Worm (Caenorhabditis elegans) whole organism, young adult: ENCODE results near the gene cyk-7.
"Not testable (repeated sequence)": the region's sequence is repeated elsewhere in the genome, so short reads cannot be mapped to it uniquely, and the experiment has no call there.

Source experiments
- B0261.1 ChIP-seq: sonication (generic microtip); optimal IDR thresholded peaks from 2 replicates; lab custom pipeline; 2016; ENCODE audit warnings: mild to moderate bottlenecking, missing genetic modification characterization, moderate library complexity, missing compliant biosample characterization
- B0336.3 ChIP-seq: fragments of 200-800 bp; sonication (Bioruptor generic); IDR thresholded peaks from 2 replicates; pipeline ENCODE4 v1.3.6; 2022; ENCODE audit warnings: missing genetic modification characterization, missing compliant biosample characterization
- F52B5.7 ChIP-seq: sonication (generic microtip); optimal IDR thresholded peaks from 2 replicates; lab custom pipeline; 2016; ENCODE audit warnings: mild to moderate bottlenecking, missing genetic modification characterization, missing compliant biosample characterization
- F55B11.4 ChIP-seq: sonication (generic microtip); optimal IDR thresholded peaks from 2 replicates; lab custom pipeline; 2016; ENCODE audit warnings: missing compliant biosample characterization, missing genetic modification characterization, borderline replicate concordance; ENCODE audit not compliant: insufficient read depth
- F57C9.4 ChIP-seq: sonication (generic microtip); optimal IDR thresholded peaks from 2 replicates; lab custom pipeline; 2017; ENCODE audit warnings: mild to moderate bottlenecking, missing genetic modification characterization, missing compliant biosample characterization
- K11D2.4 ChIP-seq: fragments of 200-800 bp; sonication (Bioruptor generic); IDR thresholded peaks from 2 replicates; pipeline ENCODE4 v1.3.6; 2022; ENCODE audit warnings: missing genetic modification reagents, missing genetic modification characterization, missing compliant biosample characterization
- Y53F4B.3 ChIP-seq: fragments of 200-800 bp; sonication (Bioruptor generic); IDR thresholded peaks from 2 replicates; pipeline ENCODE4 v1.3.6; 2022; ENCODE audit warnings: missing genetic modification reagents, missing genetic modification characterization, missing compliant biosample characterization
- Y53G8AR.9 ChIP-seq: fragments of 200-800 bp; sonication (Bioruptor generic); conservative IDR thresholded peaks from 2 replicates; pipeline ENCODE4 v1.3.6; 2022; ENCODE audit warnings: missing genetic modification reagents, missing genetic modification characterization, missing compliant biosample characterization
- akir-1 ChIP-seq: fragments of 200-800 bp; sonication (Bioruptor generic); optimal IDR thresholded peaks from 2 replicates; lab custom pipeline; 2018; ENCODE audit warnings: mild to moderate bottlenecking, missing genetic modification characterization, moderate library complexity, missing compliant biosample characterization
- ama-1 ChIP-seq, 3 experiments: fragments of 150-350 bp in 1 of 3; sonication (generic microtip) in 2 of 3; optimal IDR thresholded peaks; 2 replicates each; lab custom pipeline; 2014 to 2018; ENCODE audit warnings: missing biosample characterization in 2 of 3, missing genetic modification characterization in 2 of 3, missing genetic modification reagents in 2 of 3
- atf-7 ChIP-seq: sonication (generic microtip); optimal IDR thresholded peaks from 2 replicates; lab custom pipeline; 2017; ENCODE audit warnings: mild to moderate bottlenecking, missing genetic modification characterization, missing compliant biosample characterization
- attf-5 ChIP-seq: fragments of 200-800 bp; sonication (Bioruptor generic); optimal IDR thresholded peaks from 2 replicates; lab custom pipeline; 2018; ENCODE audit warnings: mild to moderate bottlenecking, missing genetic modification characterization, missing compliant biosample characterization
- attf-6 ChIP-seq: fragments of 200-800 bp; sonication (Bioruptor generic); IDR thresholded peaks from 2 replicates; pipeline ENCODE4 v1.3.6; 2022; ENCODE audit warnings: missing genetic modification reagents, missing genetic modification characterization, missing compliant biosample characterization
- ceh-27 ChIP-seq: fragments of 200-800 bp; sonication (Bioruptor generic); optimal IDR thresholded peaks from 2 replicates; lab custom pipeline; 2018; ENCODE audit warnings: mild to moderate bottlenecking, missing genetic modification characterization, moderate library complexity, missing compliant biosample characterization
- ceh-79 ChIP-seq: sonication (generic microtip); optimal IDR thresholded peaks from 2 replicates; lab custom pipeline; 2017; ENCODE audit warnings: mild to moderate bottlenecking, missing genetic modification characterization, missing compliant biosample characterization
- egl-44 ChIP-seq: fragments of 200-800 bp; sonication (Bioruptor generic); IDR thresholded peaks from 2 replicates; pipeline ENCODE4 v1.3.6; 2022; ENCODE audit warnings: missing genetic modification reagents, missing genetic modification characterization, missing compliant biosample characterization
- egrh-3 ChIP-seq: fragments of 200-800 bp; sonication (Bioruptor generic); IDR thresholded peaks from 2 replicates; pipeline ENCODE4 v1.3.6; 2022; ENCODE audit warnings: missing genetic modification reagents, missing genetic modification characterization, missing compliant biosample characterization
- hlh-26 ChIP-seq: fragments of 200-800 bp; sonication (Bioruptor generic); conservative IDR thresholded peaks from 2 replicates; pipeline ENCODE4 v1.3.6; 2022; ENCODE audit warnings: missing genetic modification reagents, missing genetic modification characterization, missing compliant biosample characterization
- hmg-1.2 ChIP-seq: fragments of 200-800 bp; sonication (Bioruptor generic); IDR thresholded peaks from 2 replicates; pipeline ENCODE4 v1.3.6; 2022; ENCODE audit warnings: missing genetic modification reagents, missing genetic modification characterization, missing compliant biosample characterization
- hmg-20 ChIP-seq: fragments of 200-800 bp; sonication (Bioruptor generic); IDR thresholded peaks from 2 replicates; pipeline ENCODE4 v1.3.6; 2022; ENCODE audit warnings: missing genetic modification reagents, missing genetic modification characterization, missing compliant biosample characterization
- lin-26 ChIP-seq: fragments of 200-800 bp; sonication (Bioruptor generic); IDR thresholded peaks from 2 replicates; pipeline ENCODE4 v1.3.6; 2022; ENCODE audit warnings: missing genetic modification reagents, missing genetic modification characterization, missing compliant biosample characterization
- madf-3 ChIP-seq: fragments of 200-800 bp; sonication (Bioruptor generic); IDR thresholded peaks from 2 replicates; pipeline ENCODE4 v1.3.6; 2022; ENCODE audit warnings: missing genetic modification reagents, missing genetic modification characterization, missing compliant biosample characterization
- nhr-27 ChIP-seq: fragments of 200-800 bp; sonication (Bioruptor generic); optimal IDR thresholded peaks from 2 replicates; lab custom pipeline; 2018; ENCODE audit warnings: mild to moderate bottlenecking, missing genetic modification characterization, moderate library complexity, missing compliant biosample characterization
- rec-8 ChIP-seq, 2 experiments: sonication (generic microtip); optimal IDR thresholded peaks; 2 replicates each; lab custom pipeline; 2016; ENCODE audit warnings: mild to moderate bottlenecking in 2 of 2, missing genetic modification characterization in 2 of 2, missing genetic modification reagents in 2 of 2, missing genotype in 2 of 2, missing biosample characterization in 1 of 2, missing compliant biosample characterization in 1 of 2, moderate library complexity in 1 of 2
- rpc-1 ChIP-seq, 2 experiments: fragments of 150-350 bp in 1 of 2; sonication (generic microtip) in 1 of 2; optimal IDR thresholded peaks; 2 replicates each; lab custom pipeline; 2014 to 2018; ENCODE audit warnings: missing biosample characterization in 1 of 2, missing genetic modification characterization in 1 of 2, missing genetic modification reagents in 1 of 2, missing genotype in 1 of 2
- sdz-38 ChIP-seq: sonication (generic microtip); optimal IDR thresholded peaks from 2 replicates; lab custom pipeline; 2016; ENCODE audit warnings: missing genotype, missing genetic modification characterization, missing compliant biosample characterization
- tbp1 ChIP-seq: fragments of 200-800 bp; sonication (Bioruptor generic); optimal IDR thresholded peaks from 2 replicates; lab custom pipeline; 2018; ENCODE audit warnings: mild to moderate bottlenecking, missing genetic modification characterization, missing compliant biosample characterization
- tbx-9 ChIP-seq: sonication (generic microtip); optimal IDR thresholded peaks from 2 replicates; lab custom pipeline; 2016; ENCODE audit warnings: borderline replicate concordance, missing genetic modification characterization, inconsistent platforms, missing compliant biosample characterization
- xnd-1 ChIP-seq: sonication (generic microtip); optimal IDR thresholded peaks from 2 replicates; lab custom pipeline; 2016; ENCODE audit warnings: missing genotype, missing genetic modification reagents, missing genetic modification characterization, missing compliant biosample characterization
- zfh-2 ChIP-seq: fragments of 200-800 bp; sonication (Bioruptor generic); conservative IDR thresholded peaks from 2 replicates; pipeline ENCODE4 v1.3.6; 2022; ENCODE audit warnings: missing genetic modification reagents, missing genetic modification characterization, missing compliant biosample characterization
- zim-3 ChIP-seq: sonication (generic microtip); optimal IDR thresholded peaks from 2 replicates; lab custom pipeline; 2017; ENCODE audit warnings: mild to moderate bottlenecking, missing genetic modification characterization, moderate library complexity, missing compliant biosample characterization
- ztf-3 ChIP-seq: fragments of 200-800 bp; sonication (Bioruptor generic); optimal IDR thresholded peaks from 2 replicates; lab custom pipeline; 2018; ENCODE audit warnings: mild to moderate bottlenecking, missing genetic modification characterization, missing compliant biosample characterization
- ztf-6 ChIP-seq: fragments of 200-800 bp; sonication (Bioruptor generic); IDR thresholded peaks from 2 replicates; pipeline ENCODE4 v1.3.6; 2022; ENCODE audit warnings: missing genetic modification reagents, missing genetic modification characterization, missing compliant biosample characterization

Gene cyk-7

DNA sequence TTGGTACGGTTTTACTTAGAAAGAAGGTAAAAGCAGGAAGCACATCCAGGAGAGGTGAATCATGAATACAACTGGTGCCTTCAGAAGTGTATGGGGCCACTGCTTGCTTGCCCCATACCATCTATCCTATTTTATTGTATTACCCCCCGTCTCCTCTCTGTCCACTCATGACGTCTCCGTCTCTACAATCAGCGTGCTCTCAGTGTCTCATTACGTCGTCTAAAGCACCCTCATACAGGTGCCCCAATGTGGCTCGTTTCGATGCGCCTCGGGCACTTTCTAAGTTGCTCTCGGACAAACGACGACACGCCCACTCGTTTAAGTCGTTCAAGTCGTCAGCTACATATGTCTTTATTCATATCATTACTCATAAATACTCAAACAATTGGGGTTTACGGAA, 28.8 kb upstream of the cyk-7 start (continued):
- TF ChIP-seq K11D2.4 (no peak), B0261.1 (no peak), ceh-79 (tag; lab: Kevin White, UChicago) (no peak)

DNA sequence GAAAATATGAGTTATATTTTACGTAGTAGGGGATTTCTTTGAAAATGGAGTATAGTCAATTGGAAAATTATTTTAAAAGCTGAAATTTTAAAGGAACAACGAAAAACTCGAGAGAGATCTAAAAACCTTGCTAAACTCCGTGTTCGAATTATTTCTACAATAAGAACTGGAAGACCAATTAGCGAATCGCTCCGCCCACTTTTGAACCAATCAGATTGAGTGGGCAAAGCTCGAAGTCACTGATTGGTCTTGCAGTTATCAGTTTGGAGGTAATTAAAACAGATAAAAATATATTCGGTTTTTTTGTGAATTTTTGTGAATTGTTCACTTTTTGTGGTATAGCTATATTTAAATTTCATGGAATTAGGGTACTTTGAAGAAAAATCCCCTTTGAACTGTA, 28.1 kb upstream of the cyk-7 start:
- TF ChIP-seq Y53F4B.3 (GFP tag; lab: Robert Waterston, UW) = no peak
- TF ChIP-seq ama-1 (optimal IDR thresholded peaks at IDR 0.05; lab: Kevin White, UChicago) = no peak
- no peak for TF ChIP-seq ama-1 (GFP tag; optimal IDR thresholded peaks at IDR 0.05; lab: Kevin White, UChicago)
- TF ChIP-seq egrh-3 = no peak
- TF ChIP-seq sdz-38 (tag; lab: Kevin White, UChicago) = no peak
- no peak for TF ChIP-seq hmg-20
- no peak for TF ChIP-seq Y53G8AR.9

DNA sequence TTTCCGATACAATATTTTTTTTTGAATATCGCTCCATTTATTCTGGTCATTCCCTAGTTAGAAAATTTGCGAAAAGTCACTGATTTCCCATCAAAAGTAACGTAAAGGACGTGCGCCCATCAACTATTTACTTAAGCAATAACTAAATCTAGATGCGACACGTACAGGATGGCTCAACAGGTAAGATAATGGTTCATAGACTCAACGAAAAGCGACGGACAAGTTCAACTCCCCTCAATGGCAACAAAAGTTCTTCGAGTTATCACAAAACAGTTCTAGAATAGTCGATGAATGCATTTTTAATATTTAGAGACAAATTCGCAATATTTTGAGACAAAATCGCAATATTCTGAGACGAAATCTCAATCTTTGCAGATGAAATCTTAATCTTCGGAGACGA, 25.9 kb upstream of the cyk-7 start:
- TF ChIP-seq lin-26 (GFP tag; lab: Robert Waterston, UW) (peak; percentile 74; the same call in 1 of the 2 replicates), rpc-1 (tag; optimal IDR thresholded peaks at IDR 0.05; lab: Kevin White, UChicago) (peak; percentile 44), tbp1 (GFP tag; lab: Kevin White, UChicago) (peak; percentile 39), B0261.1 (peak; percentile 43)
- TF ChIP-seq rpc-1 (optimal IDR thresholded peaks at IDR 0.05; lab: Kevin White, UChicago) = not testable (repeated sequence)
- TF ChIP-seq, all 124 proteins: peak for 4; not testable (repeated sequence) for 120

DNA sequence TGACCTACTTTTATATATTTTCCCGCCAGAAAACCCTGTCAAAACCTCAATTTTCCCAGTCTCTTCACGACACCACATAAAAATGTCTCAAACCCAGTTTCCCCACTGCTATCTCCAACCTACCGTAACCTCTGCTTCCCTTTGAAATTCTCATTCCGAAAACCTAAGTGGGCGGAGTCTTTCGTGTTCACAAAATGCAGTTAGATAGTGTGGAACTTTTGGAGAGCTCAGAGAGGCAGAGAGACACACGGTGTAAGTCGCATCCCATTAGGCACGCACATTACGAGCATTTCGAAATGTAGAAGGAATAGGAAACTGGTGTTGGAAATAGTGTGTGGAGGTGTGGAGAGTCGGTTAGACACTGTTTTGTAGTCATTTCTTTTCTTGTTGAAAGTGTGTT, 24.7 kb upstream of the cyk-7 start:
- TF ChIP-seq F57C9.4 (tag; lab: Kevin White, UChicago) (no peak), rec-8 (tag; optimal IDR thresholded peaks at IDR 0.05; lab: Kevin White, UChicago) (no peak), ztf-3 (GFP tag; lab: Kevin White, UChicago) (no peak), atf-7 (no peak), K11D2.4 (no peak), ceh-79 (tag; lab: Kevin White, UChicago) (no peak), attf-5 (no peak), ceh-27 (GFP tag; lab: Kevin White, UChicago) (no peak), egl-44 (GFP tag; lab: Robert Waterston, UW) (no peak), B0336.3 (no peak), hlh-26 (no peak), xnd-1 (tag; lab: Kevin White, UChicago) (no peak), attf-6 (GFP tag; lab: Robert Waterston, UW) (no peak)

DNA sequence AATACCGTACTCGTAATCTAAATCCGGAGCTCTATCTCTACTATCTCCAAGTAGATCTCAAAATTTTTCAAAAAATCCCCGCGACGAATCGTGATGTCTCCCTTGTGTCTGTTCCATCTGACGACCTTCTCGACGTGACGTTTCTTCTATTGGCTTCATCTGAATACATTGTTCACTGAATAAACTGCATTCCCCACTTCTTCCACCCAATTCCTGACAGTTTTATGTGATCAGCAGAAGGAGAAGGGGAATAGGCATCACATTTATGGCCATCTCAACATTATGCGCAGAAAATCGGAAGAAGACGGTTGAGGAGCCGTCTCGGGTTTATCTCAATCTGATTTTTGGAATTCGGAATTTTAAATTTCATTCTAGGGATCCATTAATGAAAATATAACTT, 23.8 kb upstream of the cyk-7 start:
- TF ChIP-seq nhr-27 (tag; lab: Kevin White, UChicago) (no peak), zim-3 (tag; lab: Kevin White, UChicago) (no peak), hmg-1.2 (GFP tag; lab: Robert Waterston, UW) (no peak)

DNA sequence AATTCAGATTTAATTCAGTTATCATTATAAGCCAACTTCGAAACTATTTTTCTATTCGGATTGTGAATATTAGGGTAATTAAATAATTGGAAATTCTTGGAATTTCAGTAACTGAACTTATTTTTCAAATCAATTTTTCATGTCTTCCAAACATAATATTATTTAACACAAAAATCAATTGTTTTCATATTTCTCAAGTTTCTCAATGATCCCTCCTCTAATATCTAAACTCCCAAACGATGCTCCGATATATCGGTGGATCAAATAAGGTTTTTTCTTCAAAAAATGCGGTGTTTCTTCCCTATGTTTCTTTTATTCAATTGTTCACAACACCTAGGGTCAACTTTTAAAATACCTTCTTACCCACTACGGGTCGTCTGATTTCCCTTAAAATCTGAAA, 21.3 kb upstream of the cyk-7 start:
- TF ChIP-seq tbx-9 (tag; lab: Kevin White, UChicago) = no peak
- TF ChIP-seq zfh-2 (GFP tag; lab: Robert Waterston, UW) = no peak
- no peak for TF ChIP-seq F52B5.7
- TF ChIP-seq akir-1 (GFP tag; lab: Kevin White, UChicago) = no peak
- no peak for TF ChIP-seq rec-8 (tag; optimal IDR thresholded peaks at IDR 0.05; lab: Kevin White, UChicago)
- TF ChIP-seq madf-3 (GFP tag; lab: Robert Waterston, UW) = no peak
- no peak for TF ChIP-seq ztf-6 (GFP tag; lab: Robert Waterston, UW)
- TF ChIP-seq hmg-1.2 (GFP tag; lab: Robert Waterston, UW) = no peak
- no peak for TF ChIP-seq Y53G8AR.9
- TF ChIP-seq F55B11.4 (tag; lab: Kevin White, UChicago) = no peak
- no peak for TF ChIP-seq atf-7
